Fruit fly (Drosophila melanogaster): ENCODE results near the gene btn.

Gene btn

dm6 chr3R:22596450-22596849, 10.0 kb upstream of the btn start (continued):
- TF ChIP-seq hbn (GFP tag; IDR thresholded peaks at IDR 0.05; ENCODE audit: partially characterized antibody): no peak
- TF ChIP-seq Lpt (GFP tag; optimal IDR thresholded peaks at IDR 0.05): no peak
- peak; percentile 7 for TF ChIP-seq CG16863 (GFP tag; optimal IDR thresholded peaks at IDR 0.05)
- no peak for TF ChIP-seq CG17361 (GFP tag; IDR thresholded peaks at IDR 0.05)
- TF ChIP-seq Side (GFP tag; optimal IDR thresholded peaks at IDR 0.05): peak; percentile 32
- peak; percentile 33 for TF ChIP-seq CG34376 (GFP tag; optimal IDR thresholded peaks at IDR 0.05)
- peak; percentile 15 for TF ChIP-seq CG11504 (tag; optimal IDR thresholded peaks at IDR 0.05)
- no peak for TF ChIP-seq CG11560 (tag; IDR thresholded peaks at IDR 0.05)
- TF ChIP-seq BEAF-32 (GFP tag; optimal IDR thresholded peaks at IDR 0.05): no peak
- peak; percentile 93 for TF ChIP-seq Med (GFP tag)
- no peak for TF ChIP-seq Dref (GFP tag; IDR thresholded peaks at IDR 0.05)
- TF ChIP-seq Abd-B (GFP tag; optimal IDR thresholded peaks at IDR 0.05): no peak
- peak; percentile 36 for TF ChIP-seq CG1529 (GFP tag; optimal IDR thresholded peaks at IDR 0.05)
- TF ChIP-seq cg (GFP tag; optimal IDR thresholded peaks at IDR 0.05): peak; percentile 56
- no peak for TF ChIP-seq CG9215 (GFP tag; IDR thresholded peaks at IDR 0.05)
- peak; percentile 42 for TF ChIP-seq CG12942 (GFP tag; optimal IDR thresholded peaks at IDR 0.05)
- no peak for TF ChIP-seq CG15479 (GFP tag; optimal IDR thresholded peaks at IDR 0.05)
- no peak for TF ChIP-seq stwl (tag; optimal IDR thresholded peaks at IDR 0.05)
- no peak for TF ChIP-seq H15 (GFP tag; IDR thresholded peaks at IDR 0.05)
- TF ChIP-seq Spps (tag; optimal IDR thresholded peaks at IDR 0.05): no peak
- 0 out of 2 replicates have a peak, but pooled peaks have one; percentile 10 for TF ChIP-seq CG10321 (GFP tag; IDR thresholded peaks at IDR 0.05)
- TF ChIP-seq peb (GFP tag; IDR thresholded peaks at IDR 0.05): peak; percentile 43; the same call in 1 of the 2 replicates
- no peak for TF ChIP-seq CG7928 (GFP tag; optimal IDR thresholded peaks at IDR 0.05)
- no peak for TF ChIP-seq ato (GFP tag; IDR thresholded peaks at IDR 0.05; ENCODE audit: partially characterized antibody)
- TF ChIP-seq ash1 (GFP tag; optimal IDR thresholded peaks at IDR 0.05): no peak
- TF ChIP-seq phol (tag; optimal IDR thresholded peaks at IDR 0.05): no peak
- TF ChIP-seq CG2678 (tag; optimal IDR thresholded peaks at IDR 0.05): peak; percentile 68
- TF ChIP-seq CG14441 (GFP tag; IDR thresholded peaks at IDR 0.05): no peak; the same call in 1 of the 2 replicates
- no peak for TF ChIP-seq CG1024 (GFP tag; IDR thresholded peaks at IDR 0.05)
- TF ChIP-seq CG7556 (GFP tag; optimal IDR thresholded peaks at IDR 0.05): peak; percentile 57
- TF ChIP-seq ci (GFP tag; IDR thresholded peaks at IDR 0.05): peak; percentile 86
- no peak for TF ChIP-seq lov (optimal IDR thresholded peaks at IDR 0.05)
- peak; percentile 59; the same call in 1 of the 3 replicates for TF ChIP-seq lov (GFP tag; IDR thresholded peaks at IDR 0.05)
- TF ChIP-seq en (GFP tag; optimal IDR thresholded peaks at IDR 0.05): peak; percentile 12
- no peak for TF ChIP-seq CG16815 (GFP tag; optimal IDR thresholded peaks at IDR 0.05)
- TF ChIP-seq Poxn (GFP tag; IDR thresholded peaks at IDR 0.05): no peak
- TF ChIP-seq CG1233 (GFP tag; optimal IDR thresholded peaks at IDR 0.05): peak; percentile 54
- no peak for TF ChIP-seq CG16813 (GFP tag; IDR thresholded peaks at IDR 0.05; ENCODE audit: partially characterized antibody)
- TF ChIP-seq CrebB (tag; optimal IDR thresholded peaks at IDR 0.05): peak; percentile 12
- no peak for TF ChIP-seq Gsc (GFP tag; IDR thresholded peaks at IDR 0.05)
- TF ChIP-seq CG33213 (GFP tag; optimal IDR thresholded peaks at IDR 0.05): peak; percentile 31
- peak; percentile 40 for TF ChIP-seq CG4707 (GFP tag; optimal IDR thresholded peaks at IDR 0.05)
- peak; percentile 37 for TF ChIP-seq ftz-f1 (GFP tag; optimal IDR thresholded peaks at IDR 0.05)
- TF ChIP-seq tgo (GFP tag; IDR thresholded peaks at IDR 0.05): peak; percentile 46; the same call in 1 of the 3 replicates
- TF ChIP-seq CG13424 (tag; optimal IDR thresholded peaks at IDR 0.05): peak; percentile 7
- peak; percentile 41; the same call in 1 of the 2 replicates for TF ChIP-seq CG32767 (GFP tag; IDR thresholded peaks at IDR 0.05)
- TF ChIP-seq Pdp1 (GFP tag; optimal IDR thresholded peaks at IDR 0.05): peak; percentile 15 to 38
- no peak for TF ChIP-seq prd (optimal IDR thresholded peaks at IDR 0.05)
- TF ChIP-seq prd (GFP tag; IDR thresholded peaks at IDR 0.05): no peak
- peak; percentile 59; the same call in 1 of the 2 replicates for TF ChIP-seq HLH3B (GFP tag; IDR thresholded peaks at IDR 0.05)
- TF ChIP-seq klu (GFP tag; IDR thresholded peaks at IDR 0.05): no peak
- TF ChIP-seq CG7786 (GFP tag; optimal IDR thresholded peaks at IDR 0.05): peak; percentile 32

Measured in whole organism, embryonic.